Fruit fly (Drosophila melanogaster) whole organism, wandering third instar larva: ENCODE results near the gene Pur-alpha.
A peak's percentile ranks its signal among the peaks of the same experiment; 100 is the strongest.

Source experiments
- Abd-B ChIP-seq: fragments of >200 bp; optimal IDR thresholded peaks from 2 replicates; lab custom pipeline; 2017; ENCODE audit warnings: missing biosample characterization, missing genetic modification characterization
- CG32264 ChIP-seq: fragments of 200-800 bp; sonication (Bioruptor generic); optimal IDR thresholded peaks from 2 replicates; lab custom pipeline; 2016; ENCODE audit warnings: missing biosample characterization, missing genetic modification characterization
- CG9705 ChIP-seq: fragments of 200-800 bp; sonication (Bioruptor generic); optimal IDR thresholded peaks from 2 replicates; lab custom pipeline; 2018; ENCODE audit warnings: missing biosample characterization, mild to moderate bottlenecking, missing genetic modification characterization
- CrebA ChIP-seq: fragments of 200-800 bp; sonication (Bioruptor generic); optimal IDR thresholded peaks from 2 replicates; lab custom pipeline; 2016; ENCODE audit warnings: missing biosample characterization, mild to moderate bottlenecking, missing genetic modification characterization, borderline replicate concordance
- Dfd ChIP-seq: fragments of >200 bp; optimal IDR thresholded peaks from 2 replicates; lab custom pipeline; 2017; ENCODE audit warnings: missing biosample characterization, missing genetic modification characterization
- Dif ChIP-seq: fragments of 200-275, 200-300 bp; sonication (Bioruptor generic); optimal IDR thresholded peaks from 2 replicates; lab custom pipeline; 2018; ENCODE audit warnings: missing biosample characterization, missing genetic modification characterization; ENCODE audit not compliant: partially characterized antibody
- GATAd ChIP-seq: sonication (Bioruptor generic); optimal IDR thresholded peaks from 2 replicates; lab custom pipeline; 2016; ENCODE audit warnings: missing biosample characterization, missing genetic modification characterization
- HLH106 ChIP-seq: fragments of 200-800 bp; optimal IDR thresholded peaks from 3 replicates; lab custom pipeline; 2019; ENCODE audit warnings: missing biosample characterization, mild to moderate bottlenecking, missing genetic modification characterization, moderate library complexity
- Hnf4 ChIP-seq: fragments of 200-800 bp; sonication (Bioruptor generic); optimal IDR thresholded peaks from 2 replicates; lab custom pipeline; 2016; ENCODE audit warnings: missing biosample characterization, mild to moderate bottlenecking, missing genetic modification characterization
- Hr78 ChIP-seq: fragments of >200 bp; optimal IDR thresholded peaks from 2 replicates; lab custom pipeline; 2017; ENCODE audit warnings: missing biosample characterization, missing genetic modification characterization
- Hr83 ChIP-seq: fragments of 200-300 bp; sonication (Bioruptor generic); optimal IDR thresholded peaks from 2 replicates; lab custom pipeline; 2016; ENCODE audit warnings: missing biosample characterization, mild to moderate bottlenecking, missing genetic modification characterization, moderate library complexity; ENCODE audit not compliant: poor library complexity, severe bottlenecking
- Jra ChIP-seq: sonication (Bioruptor generic); optimal IDR thresholded peaks from 2 replicates; lab custom pipeline; 2016; ENCODE audit warnings: missing biosample characterization, missing genetic modification characterization
- Mio ChIP-seq: sonication (Bioruptor generic); optimal IDR thresholded peaks from 2 replicates; lab custom pipeline; 2016; ENCODE audit warnings: missing biosample characterization, missing genetic modification characterization
- Myc ChIP-seq: fragments of >200 bp; optimal IDR thresholded peaks from 2 replicates; lab custom pipeline; 2017
- N ChIP-seq: fragments of >200 bp; optimal IDR thresholded peaks from 2 replicates; lab custom pipeline; 2018; ENCODE audit warnings: missing biosample characterization, missing external identifiers, missing genetic modification characterization
- OdsH ChIP-seq: fragments of 200-800 bp; sonication (Bioruptor generic); optimal IDR thresholded peaks from 2 replicates; lab custom pipeline; 2016; ENCODE audit warnings: missing biosample characterization, mild to moderate bottlenecking, missing genetic modification characterization
- Rel ChIP-seq, 2 experiments: fragments of 200-800 bp; sonication (Bioruptor generic) in 1 of 2; optimal IDR thresholded peaks; 2 replicates in 1 of 2; 3 replicates in 1 of 2; lab custom pipeline; 2016 to 2019; ENCODE audit warnings: mild to moderate bottlenecking in 2 of 2, missing biosample characterization in 2 of 2, missing genetic modification characterization in 2 of 2, moderate library complexity in 1 of 2
- Sp1 ChIP-seq: fragments of 200-800 bp; sonication (Bioruptor generic); optimal IDR thresholded peaks from 3 replicates; lab custom pipeline; 2019; ENCODE audit warnings: missing biosample characterization, mild to moderate bottlenecking, missing genetic modification characterization, moderate library complexity
- Vsx2 ChIP-seq: fragments of 200-300, 225-300 bp; sonication (Bioruptor generic); optimal IDR thresholded peaks from 2 replicates; lab custom pipeline; 2018; ENCODE audit warnings: missing biosample characterization, missing genetic modification characterization; ENCODE audit not compliant: partially characterized antibody
- br ChIP-seq: fragments of 200-800 bp; sonication (Bioruptor generic); optimal IDR thresholded peaks from 2 replicates; lab custom pipeline; 2016; ENCODE audit warnings: missing biosample characterization, missing genetic modification characterization
- brk ChIP-seq: fragments of 200-800 bp; sonication (Bioruptor generic); optimal IDR thresholded peaks from 2 replicates; lab custom pipeline; 2016; ENCODE audit warnings: missing biosample characterization, mild to moderate bottlenecking, missing genetic modification characterization
- dl ChIP-seq, 2 experiments: fragments of 175-275, 200-275 bp in 1 of 2; fragments of 200-275 bp in 1 of 2; sonication (Bioruptor generic); optimal IDR thresholded peaks; lab custom pipeline; 2018; ENCODE audit warnings: mild to moderate bottlenecking in 2 of 2, missing biosample characterization in 2 of 2, missing genetic modification characterization in 2 of 2, moderate library complexity in 2 of 2; ENCODE audit not compliant: partially characterized antibody in 2 of 2, insufficient read depth in 1 of 2
- dmrt93B ChIP-seq: fragments of 200-800 bp; sonication (Bioruptor generic); optimal IDR thresholded peaks from 2 replicates; lab custom pipeline; 2018; ENCODE audit warnings: missing biosample characterization, mild to moderate bottlenecking, missing genetic modification characterization
- dsf ChIP-seq: sonication (Bioruptor generic); optimal IDR thresholded peaks from 2 replicates; lab custom pipeline; 2016; ENCODE audit warnings: missing biosample characterization, missing genetic modification characterization, borderline replicate concordance
- ey ChIP-seq: fragments of 200-800 bp; sonication (Bioruptor generic); optimal IDR thresholded peaks from 2 replicates; lab custom pipeline; 2016; ENCODE audit warnings: missing biosample characterization, missing genetic modification characterization
- foxo ChIP-seq, 2 experiments: fragments of 200-800 bp; sonication (Bioruptor generic); optimal IDR thresholded peaks; 2 replicates in 1 of 2; 3 replicates in 1 of 2; lab custom pipeline; 2016 to 2017; ENCODE audit warnings: missing biosample characterization in 2 of 2, missing genetic modification characterization in 2 of 2
- fru ChIP-seq: fragments of 200-800 bp; sonication (Bioruptor generic); optimal IDR thresholded peaks from 3 replicates; lab custom pipeline; 2016; ENCODE audit warnings: missing biosample characterization, mild to moderate bottlenecking, missing genetic modification characterization
- h ChIP-seq: fragments of 200-800 bp; sonication (Bioruptor generic); optimal IDR thresholded peaks from 3 replicates; lab custom pipeline; 2016; ENCODE audit warnings: missing biosample characterization, mild to moderate bottlenecking, missing genetic modification characterization
- jim ChIP-seq: fragments of 175-275, 200-325 bp; sonication (Bioruptor generic); optimal IDR thresholded peaks from 2 replicates; lab custom pipeline; 2016; ENCODE audit warnings: missing biosample characterization, mild to moderate bottlenecking, missing genetic modification characterization
- lola ChIP-seq: fragments of >200 bp; optimal IDR thresholded peaks from 2 replicates; lab custom pipeline; 2017; ENCODE audit warnings: missing biosample characterization, missing genetic modification characterization
- pan ChIP-seq: fragments of >200 bp; optimal IDR thresholded peaks from 2 replicates; lab custom pipeline; 2017
- psq ChIP-seq: fragments of 200-800 bp; sonication (Bioruptor generic); optimal IDR thresholded peaks from 3 replicates; lab custom pipeline; 2017; ENCODE audit warnings: missing biosample characterization, mild to moderate bottlenecking, missing genetic modification characterization, moderate library complexity
- rgr ChIP-seq: fragments of 200-800 bp; sonication (Bioruptor generic); optimal IDR thresholded peaks from 3 replicates; lab custom pipeline; 2016; ENCODE audit warnings: missing biosample characterization, mild to moderate bottlenecking, missing genetic modification characterization
- sage ChIP-seq: fragments of 200-800 bp; sonication (Bioruptor generic); optimal IDR thresholded peaks from 2 replicates; lab custom pipeline; 2016; ENCODE audit warnings: missing biosample characterization, mild to moderate bottlenecking, missing genetic modification characterization
- sv ChIP-seq: fragments of 200-800 bp; sonication (Bioruptor generic); optimal IDR thresholded peaks from 3 replicates; lab custom pipeline; 2016; ENCODE audit warnings: missing biosample characterization, missing genetic modification characterization
- tai ChIP-seq: sonication (Bioruptor generic); optimal IDR thresholded peaks from 2 replicates; lab custom pipeline; 2016; ENCODE audit warnings: missing biosample characterization, missing genetic modification characterization
- usp ChIP-seq: fragments of >200 bp; optimal IDR thresholded peaks from 2 replicates; lab custom pipeline; 2017; ENCODE audit warnings: missing biosample characterization, missing genetic modification characterization
- woc ChIP-seq: sonication (Bioruptor generic); optimal IDR thresholded peaks from 2 replicates; lab custom pipeline; 2016; ENCODE audit warnings: missing biosample characterization, mild to moderate bottlenecking, missing genetic modification characterization

Pur-alpha gene

DNA sequence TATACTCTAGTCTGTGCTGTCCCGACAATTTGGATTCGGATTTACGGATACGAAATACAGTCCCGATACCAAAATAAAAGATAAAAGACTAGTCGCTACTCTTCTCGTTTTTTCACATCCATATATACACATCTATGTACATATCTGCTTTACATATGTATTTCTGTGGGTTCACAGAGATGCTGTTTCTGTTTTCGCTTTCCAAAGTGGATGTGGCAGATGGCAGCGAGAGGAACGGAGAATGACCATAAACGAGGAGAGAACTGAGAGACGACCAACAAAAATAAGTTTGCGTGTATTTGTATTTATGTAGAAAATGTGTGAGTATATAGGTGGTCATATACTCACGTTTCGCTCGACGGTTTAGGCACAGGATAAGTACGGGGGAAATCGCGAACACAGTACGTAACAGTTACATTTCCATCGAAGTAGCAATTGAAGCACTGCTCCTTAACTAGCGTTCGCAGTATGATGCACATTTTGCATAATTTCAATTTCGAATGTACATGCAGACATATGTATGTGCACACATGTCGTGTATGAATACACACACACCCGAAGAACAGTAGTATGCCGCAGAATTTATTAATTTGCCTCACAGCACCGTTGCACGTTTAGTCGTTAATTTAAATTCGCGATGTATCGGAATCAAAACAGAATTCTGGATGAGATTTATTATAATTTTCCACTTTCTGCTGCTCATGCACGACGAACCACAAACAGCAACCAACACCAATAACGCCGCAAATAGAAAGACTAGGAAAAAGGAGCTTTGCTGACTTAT lies 529 bp upstream of the Pur-alpha start, which contains the start of gene Tdg:
Gene Tdg, minus strand, starts transcription at position 760 of the 784 bp plus-strand sequence.
- TF ChIP-seq ey (GFP tag; lab: Kevin White, UChicago) (peak; percentile 2), foxo (GFP tag; optimal IDR thresholded peaks at IDR 0.05; lab: Kevin White, UChicago) (no peak), usp (GFP tag; lab: Kevin White, UChicago) (no peak), CG9705 (no peak), Dif (GFP tag; lab: Kevin White, UChicago) (peak; percentile 58), sage (no peak), N (GFP tag; lab: Kevin White, UChicago) (no peak), CG32264 (no peak), CrebA (GFP tag; lab: Kevin White, UChicago) (peak; percentile 42), psq (GFP tag; lab: Kevin White, UChicago) (peak; percentile 29), Hr83 (GFP tag; lab: Kevin White, UChicago) (peak; percentile 30), Hnf4 (no peak), Myc (no peak), br (no peak), pan (lab: Kevin White, UChicago) (no peak), brk (GFP tag; lab: Kevin White, UChicago) (peak; percentile 19), lola (GFP tag; lab: Kevin White, UChicago) (no peak), OdsH (GFP tag; lab: Kevin White, UChicago) (no peak), dmrt93B (GFP tag; lab: Kevin White, UChicago) (no peak), Dfd (GFP tag; lab: Kevin White, UChicago) (no peak), Vsx2 (GFP tag; lab: Kevin White, UChicago) (no peak), h (GFP tag; lab: Kevin White, UChicago) (no peak), woc (GFP tag; lab: Kevin White, UChicago) (no peak), dsf (GFP tag; lab: Kevin White, UChicago) (no peak), Mio (GFP tag; lab: Kevin White, UChicago) (no peak), rgr (GFP tag; lab: Kevin White, UChicago) (peak; percentile 38), sv (no peak), Abd-B (GFP tag; lab: Kevin White, UChicago) (no peak), dl (GFP tag; optimal IDR thresholded peaks at IDR 0.05; lab: Kevin White, UChicago; ENCODE audit: insufficient read depth in 1 of 2, partially characterized antibody in 2 of 2) (peak; percentile 33 to 53), Hr78 (no peak), HLH106 (tag; lab: Kevin White, UChicago) (no peak), Sp1 (GFP tag; lab: Kevin White, UChicago) (no peak), GATAd (no peak), Rel (GFP tag; optimal IDR thresholded peaks at IDR 0.05; lab: Kevin White, UChicago) (no peak), Rel (tag; optimal IDR thresholded peaks at IDR 0.05; lab: Kevin White, UChicago) (no peak), jim (GFP tag; lab: Kevin White, UChicago) (no peak), fru (GFP tag; lab: Kevin White, UChicago) (no peak), tai (GFP tag; lab: Kevin White, UChicago) (no peak), Jra (GFP tag; lab: Kevin White, UChicago) (no peak)

DNA sequence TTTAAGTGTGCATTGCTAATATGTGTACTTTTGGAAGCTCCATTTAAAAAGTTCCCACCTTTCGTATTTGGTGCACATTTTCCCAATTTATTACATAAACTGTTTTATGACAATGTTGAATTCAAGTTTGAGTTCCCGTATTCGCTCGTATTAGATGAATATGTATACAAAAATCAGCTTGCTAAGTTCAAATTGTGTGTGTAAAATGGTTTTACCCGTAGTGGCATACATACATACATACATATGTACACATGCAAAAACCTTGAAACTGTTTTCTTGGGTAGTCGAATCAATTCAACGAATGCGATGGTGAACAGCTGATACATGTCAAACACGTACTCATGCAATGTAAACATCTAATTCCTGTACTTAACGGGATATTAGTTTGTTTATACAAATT lies 640 bp downstream of the Pur-alpha start:
- TF ChIP-seq CrebA (GFP tag; lab: Kevin White, UChicago) (peak; percentile 55), Myc (no peak)
- TF ChIP-seq, all 38 proteins: peak for 1
